Worm (Caenorhabditis elegans): ENCODE measurements around the gene Y48G9A.6.

Gene Y48G9A.6

ce11 chrIII:2100842-2101241, 16.8 kb upstream of the Y48G9A.6 start (continued):
- TF ChIP-seq syd-9 (tag; optimal IDR thresholded peaks at IDR 0.05), result no peak
- TF ChIP-seq pros-1 (tag; optimal IDR thresholded peaks at IDR 0.05), result peak; percentile 18

ce11 chrIII:2101310-2101709, 16.3 kb upstream of the Y48G9A.6 start:
- TF ChIP-seq lim-6 (tag; optimal IDR thresholded peaks at IDR 0.05) (no peak), eyg-1 (tag; optimal IDR thresholded peaks at IDR 0.05) (no peak), F13H6.1 (tag; optimal IDR thresholded peaks at IDR 0.05) (no peak), sdc-2 (tag; optimal IDR thresholded peaks at IDR 0.05) (no peak), hlh-8 (tag; optimal IDR thresholded peaks at IDR 0.05) (no peak), ets-4 (tag; optimal IDR thresholded peaks at IDR 0.05) (no peak), C38D4.7 (GFP tag; optimal IDR thresholded peaks at IDR 0.05) (no peak), nfya-1 (tag; optimal IDR thresholded peaks at IDR 0.05) (no peak), ceh-18 (tag; optimal IDR thresholded peaks at IDR 0.05) (no peak), tbx-7 (tag; optimal IDR thresholded peaks at IDR 0.05) (no peak), ztf-16 (tag; optimal IDR thresholded peaks at IDR 0.05) (no peak), ceh-14 (tag; optimal IDR thresholded peaks at IDR 0.05) (no peak), unc-42 (tag; optimal IDR thresholded peaks at IDR 0.05) (no peak), ceh-2 (tag; optimal IDR thresholded peaks at IDR 0.05) (no peak), hlh-13 (GFP tag; optimal IDR thresholded peaks at IDR 0.05) (no peak), ceh-6 (GFP tag; optimal IDR thresholded peaks at IDR 0.05) (no peak), K09A11.1 (tag; optimal IDR thresholded peaks at IDR 0.05; ENCODE audit: insufficient read depth) (no peak), elt-2 (tag; optimal IDR thresholded peaks at IDR 0.05) (no peak), tbx-2 (tag; optimal IDR thresholded peaks at IDR 0.05) (no peak)

ce11 chrIII:2101895-2102345, 15.7 kb upstream of the Y48G9A.6 start, which contains the start of gene ppk-2:
Gene ppk-2, plus strand, starts transcription at chrIII:2102295.
- TF ChIP-seq dmd-4 (tag; optimal IDR thresholded peaks at IDR 0.05; ENCODE audit: borderline replicate concordance) (no peak), gmeb-2 (tag; optimal IDR thresholded peaks at IDR 0.05) (no peak), ceh-48 (tag; optimal IDR thresholded peaks at IDR 0.05) (no peak), nhr-232 (tag; optimal IDR thresholded peaks at IDR 0.05) (no peak), ceh-19 (GFP tag; optimal IDR thresholded peaks at IDR 0.05) (no peak), ref-2 (tag; optimal IDR thresholded peaks at IDR 0.05) (no peak), T23F11.4 (GFP tag; optimal IDR thresholded peaks at IDR 0.05) (no peak), npax-4 (tag; optimal IDR thresholded peaks at IDR 0.05) (no peak), ama-1 (optimal IDR thresholded peaks at IDR 0.05) (no peak), sdc-2 (tag; optimal IDR thresholded peaks at IDR 0.05) (no peak), elt-2 (tag; optimal IDR thresholded peaks at IDR 0.05) (no peak), hlh-13 (GFP tag; optimal IDR thresholded peaks at IDR 0.05) (no peak)

- TF ChIP-seq pag-3 (tag; optimal IDR thresholded peaks at IDR 0.05; ENCODE audit: borderline replicate concordance) (no peak), pha-4 (tag; optimal IDR thresholded peaks at IDR 0.05) (no peak), ahr-1 (tag; optimal IDR thresholded peaks at IDR 0.05) (no peak), hlh-6 (tag; optimal IDR thresholded peaks at IDR 0.05) (no peak), ceh-22 (tag; optimal IDR thresholded peaks at IDR 0.05) (no peak), rnt-1 (tag; optimal IDR thresholded peaks at IDR 0.05) (no peak), pax-1 (tag; optimal IDR thresholded peaks at IDR 0.05) (no peak), K02D7.2 (tag; optimal IDR thresholded peaks at IDR 0.05) (no peak), ztf-16 (tag; optimal IDR thresholded peaks at IDR 0.05) (no peak), ets-4 (tag; optimal IDR thresholded peaks at IDR 0.05) (no peak)
These were observed 11.7 kb upstream of the Y48G9A.6 start for ce11 chrIII:2105935-2106334.

Measured in whole organism, late embryonic.